Worm (Caenorhabditis elegans) whole organism, young adult: Measurements from ENCODE around the gene F55G11.1.

Source experiments
- B0035.1 ChIP-seq: sonication (generic microtip); optimal IDR thresholded peaks from 2 replicates; lab custom pipeline; 2016; ENCODE audit warnings: missing genetic modification characterization, mild to moderate bottlenecking, missing compliant biosample characterization, missing genotype, missing genetic modification reagents
- D2030.7 ChIP-seq: fragments of 200-800 bp; sonication (Bioruptor generic); IDR thresholded peaks from 2 replicates; pipeline ENCODE4 v1.3.6; 2022; ENCODE audit warnings: missing genetic modification reagents, missing genetic modification characterization, missing compliant biosample characterization
- F10E7.11 ChIP-seq: sonication (generic microtip); optimal IDR thresholded peaks from 2 replicates; lab custom pipeline; 2017; ENCODE audit warnings: mild to moderate bottlenecking, missing genetic modification characterization, moderate library complexity, missing compliant biosample characterization
- F22D6.2 ChIP-seq: sonication (generic microtip); optimal IDR thresholded peaks from 2 replicates; lab custom pipeline; 2016; ENCODE audit warnings: mild to moderate bottlenecking, missing genetic modification characterization, missing compliant biosample characterization
- F37B4.10 ChIP-seq: fragments of 200-800 bp; sonication (Bioruptor generic); IDR thresholded peaks from 2 replicates; pipeline ENCODE4 v1.3.6; 2022; ENCODE audit warnings: missing genetic modification characterization, missing compliant biosample characterization
- K12H6.12 ChIP-seq: fragments of 200-800 bp; sonication (Bioruptor generic); optimal IDR thresholded peaks from 2 replicates; lab custom pipeline; 2018; ENCODE audit warnings: mild to moderate bottlenecking, missing genetic modification characterization, missing compliant biosample characterization
- Y53G8AR.9 ChIP-seq: fragments of 200-800 bp; sonication (Bioruptor generic); conservative IDR thresholded peaks from 2 replicates; pipeline ENCODE4 v1.3.6; 2022; ENCODE audit warnings: missing genetic modification reagents, missing genetic modification characterization, missing compliant biosample characterization
- Y67H2A.10 ChIP-seq: fragments of 200-800 bp; sonication (Bioruptor generic); conservative IDR thresholded peaks from 2 replicates; pipeline ENCODE4 v1.3.6; 2022; ENCODE audit warnings: missing genetic modification reagents, missing genetic modification characterization, missing compliant biosample characterization
- ZK185.1 ChIP-seq: sonication (generic microtip); optimal IDR thresholded peaks from 2 replicates; lab custom pipeline; 2016; ENCODE audit warnings: mild to moderate bottlenecking, missing genetic modification characterization, missing compliant biosample characterization; ENCODE audit not compliant: poor library complexity, severe bottlenecking
- aptf-3 ChIP-seq: fragments of 200-800 bp; sonication (Bioruptor generic); IDR thresholded peaks from 2 replicates; pipeline ENCODE4 v1.3.6; 2022; ENCODE audit warnings: missing genetic modification characterization, missing compliant biosample characterization
- atf-7 ChIP-seq: sonication (generic microtip); optimal IDR thresholded peaks from 2 replicates; lab custom pipeline; 2017; ENCODE audit warnings: mild to moderate bottlenecking, missing genetic modification characterization, missing compliant biosample characterization
- cebp-1 ChIP-seq, 2 experiments: fragments of 200-800 bp in 1 of 2; sonication (Bioruptor generic) in 1 of 2; sonication (generic microtip) in 1 of 2; IDR thresholded peaks in 1 of 2; optimal IDR thresholded peaks in 1 of 2; 2 replicates each; pipeline versions ENCODE4 v1.3.6 to Lab custom; 2017 to 2022; ENCODE audit warnings: missing compliant biosample characterization in 2 of 2, missing genetic modification characterization in 2 of 2, mild to moderate bottlenecking in 1 of 2, missing genetic modification reagents in 1 of 2, moderate library complexity in 1 of 2
- cebp-2 ChIP-seq: fragments of 200-800 bp; sonication (Bioruptor generic); IDR thresholded peaks from 2 replicates; pipeline ENCODE4 v1.3.6; 2022; ENCODE audit warnings: missing genetic modification characterization, missing compliant biosample characterization
- ceh-100 ChIP-seq: fragments of 200-800 bp; sonication (Bioruptor generic); IDR thresholded peaks from 2 replicates; pipeline ENCODE4 v1.3.6; 2022; ENCODE audit warnings: missing genetic modification reagents, missing genetic modification characterization, missing compliant biosample characterization
- ceh-58 ChIP-seq: fragments of 200-800 bp; sonication (Bioruptor generic); IDR thresholded peaks from 2 replicates; pipeline ENCODE4 v1.3.6; 2022; ENCODE audit warnings: missing genetic modification characterization, missing compliant biosample characterization
- chd-7 ChIP-seq: sonication (generic microtip); optimal IDR thresholded peaks from 2 replicates; lab custom pipeline; 2016; ENCODE audit warnings: mild to moderate bottlenecking, missing genetic modification characterization, moderate library complexity, missing compliant biosample characterization
- dox-1 ChIP-seq: fragments of 200-800 bp; sonication (Bioruptor generic); IDR thresholded peaks from 2 replicates; pipeline ENCODE4 v1.3.6; 2022; ENCODE audit warnings: missing genetic modification reagents, missing genetic modification characterization, missing compliant biosample characterization
- hlh-26 ChIP-seq: fragments of 200-800 bp; sonication (Bioruptor generic); conservative IDR thresholded peaks from 2 replicates; pipeline ENCODE4 v1.3.6; 2022; ENCODE audit warnings: missing genetic modification reagents, missing genetic modification characterization, missing compliant biosample characterization
- hrde-1 ChIP-seq: sonication (generic microtip); optimal IDR thresholded peaks from 2 replicates; lab custom pipeline; 2016; ENCODE audit warnings: missing genetic modification characterization, mild to moderate bottlenecking, missing compliant biosample characterization, moderate library complexity, missing genotype, missing genetic modification reagents, borderline replicate concordance
- let-607 ChIP-seq, 2 experiments: fragments of 200-800 bp in 1 of 2; sonication (Bioruptor generic) in 1 of 2; sonication (generic microtip) in 1 of 2; optimal IDR thresholded peaks; 2 replicates each; lab custom pipeline; 2016 to 2018; ENCODE audit warnings: mild to moderate bottlenecking in 2 of 2, missing compliant biosample characterization in 2 of 2, missing genetic modification characterization in 2 of 2, moderate library complexity in 2 of 2, missing genotype in 1 of 2
- lsy-27 ChIP-seq: sonication (generic microtip); optimal IDR thresholded peaks from 2 replicates; lab custom pipeline; 2017; ENCODE audit warnings: missing genetic modification characterization, mild to moderate bottlenecking, missing compliant biosample characterization, antibody characterized with exemption, missing genotype, borderline replicate concordance; ENCODE audit not compliant: insufficient read depth
- mel-28 ChIP-seq: sonication (generic microtip); optimal IDR thresholded peaks from 2 replicates; lab custom pipeline; 2016; ENCODE audit warnings: borderline replicate concordance, mild to moderate bottlenecking, missing genetic modification characterization, missing compliant biosample characterization
- nhr-80 ChIP-seq: sonication (generic microtip); optimal IDR thresholded peaks from 2 replicates; lab custom pipeline; 2016; ENCODE audit warnings: missing genetic modification characterization, missing compliant biosample characterization
- pbrm-1 ChIP-seq: fragments of 200-800 bp; sonication (Bioruptor generic); IDR thresholded peaks from 2 replicates; pipeline ENCODE4 v1.3.6; 2022; ENCODE audit warnings: missing genetic modification reagents, missing genetic modification characterization, missing compliant biosample characterization
- rec-8 ChIP-seq, 2 experiments: sonication (generic microtip); optimal IDR thresholded peaks; 2 replicates each; lab custom pipeline; 2016; ENCODE audit warnings: mild to moderate bottlenecking in 2 of 2, missing genetic modification characterization in 2 of 2, missing genetic modification reagents in 2 of 2, missing genotype in 2 of 2, missing biosample characterization in 1 of 2, missing compliant biosample characterization in 1 of 2, moderate library complexity in 1 of 2
- snpc-3.4 ChIP-seq: sonication (generic microtip); optimal IDR thresholded peaks from 2 replicates; lab custom pipeline; 2017; ENCODE audit warnings: missing genetic modification characterization, mild to moderate bottlenecking, missing compliant biosample characterization, antibody characterized with exemption, moderate library complexity, missing genotype, missing genetic modification reagents
- snpc-4 ChIP-seq, 5 experiments: fragments of 150-350 bp in 1 of 5; sonication (generic microtip) in 4 of 5; optimal IDR thresholded peaks; 2 replicates each; lab custom pipeline; 2014 to 2018; ENCODE audit warnings: missing genetic modification characterization in 5 of 5, missing biosample characterization in 3 of 5, antibody characterized with exemption in 2 of 5, mild to moderate bottlenecking in 2 of 5, missing compliant biosample characterization in 2 of 5, missing genotype in 2 of 5, moderate library complexity in 2 of 5, missing genetic modification reagents in 1 of 5
- unc-62 ChIP-seq: fragments of 150-350 bp; optimal IDR thresholded peaks from 2 replicates; lab custom pipeline; 2014; ENCODE audit warnings: missing biosample characterization, missing genetic modification reagents, missing genetic modification characterization
- zfh-2 ChIP-seq: fragments of 200-800 bp; sonication (Bioruptor generic); conservative IDR thresholded peaks from 2 replicates; pipeline ENCODE4 v1.3.6; 2022; ENCODE audit warnings: missing genetic modification reagents, missing genetic modification characterization, missing compliant biosample characterization
- ztf-6 ChIP-seq: fragments of 200-800 bp; sonication (Bioruptor generic); IDR thresholded peaks from 2 replicates; pipeline ENCODE4 v1.3.6; 2022; ENCODE audit warnings: missing genetic modification reagents, missing genetic modification characterization, missing compliant biosample characterization

Gene F55G11.1

ce11 chrIV:12990638-12991037 is 44.2 kb upstream of the F55G11.1 start:
- TF ChIP-seq snpc-3.4 (tag; lab: Kevin White, UChicago) (no peak), ceh-58 (GFP tag; lab: Robert Waterston, UW) (no peak), F22D6.2 (tag; lab: Kevin White, UChicago) (no peak), lsy-27 (tag; lab: Kevin White, UChicago) (no peak), snpc-4 (GFP tag; optimal IDR thresholded peaks at IDR 0.05; lab: Kevin White, UChicago) (no peak), snpc-4 (tag; optimal IDR thresholded peaks at IDR 0.05; lab: Kevin White, UChicago) (no peak), F37B4.10 (GFP tag; lab: Robert Waterston, UW) (no peak), pbrm-1 (GFP tag; lab: Robert Waterston, UW) (no peak), rec-8 (tag; optimal IDR thresholded peaks at IDR 0.05; lab: Kevin White, UChicago) (no peak), chd-7 (tag; lab: Kevin White, UChicago) (no peak), unc-62 (GFP tag; lab: Kevin White, UChicago) (no peak)

- TF ChIP-seq hrde-1 (tag; lab: Kevin White, UChicago), result no peak
- no peak for TF ChIP-seq ZK185.1
- no peak for TF ChIP-seq mel-28 (tag; lab: Kevin White, UChicago)
- TF ChIP-seq K12H6.12 (tag; lab: Kevin White, UChicago), result no peak
- TF ChIP-seq cebp-1 (GFP tag; IDR thresholded peaks at IDR 0.05; lab: Robert Waterston, UW), result no peak
- TF ChIP-seq cebp-1 (tag; optimal IDR thresholded peaks at IDR 0.05; lab: Kevin White, UChicago), result no peak
- no peak for TF ChIP-seq snpc-4 (GFP tag; optimal IDR thresholded peaks at IDR 0.05; lab: Kevin White, UChicago)
- TF ChIP-seq snpc-4 (tag; optimal IDR thresholded peaks at IDR 0.05; lab: Kevin White, UChicago), result peak in 1 of 4 experiments; percentile 42
- no peak for TF ChIP-seq let-607 (tag; optimal IDR thresholded peaks at IDR 0.05; lab: Kevin White, UChicago)
- TF ChIP-seq F22D6.2 (tag; lab: Kevin White, UChicago), result no peak
- peak; percentile 22 for TF ChIP-seq nhr-80 (tag; lab: Kevin White, UChicago)
- TF ChIP-seq, all 124 proteins: peak for 2
Observed at ce11 chrIV:12989355-12989754, 43.0 kb upstream of the F55G11.1 start, which contains the start of gene K10D11.6. TSS of gene K10D11.6 (minus strand) at chrIV:12989455.

- TF ChIP-seq nhr-80 (tag; lab: Kevin White, UChicago) (peak; percentile 11), F10E7.11 (no peak)
- TF ChIP-seq, all 124 proteins: peak for 1
Observed at ce11 chrIV:12985961-12986360, 39.6 kb upstream of the F55G11.1 start, which contains the start of gene K10D11.3. TSS of gene K10D11.3 (minus strand) at chrIV:12986134.

ce11 chrIV:12978307-12979036 is 32.1 kb upstream of the F55G11.1 start, which contains the start of gene K10D11.2:
TSS of gene K10D11.2 (plus strand) at chrIV:12978986.
- TF ChIP-seq nhr-80 (tag; lab: Kevin White, UChicago) (peak; percentile 39), zfh-2 (GFP tag; lab: Robert Waterston, UW) (no peak), aptf-3 (no peak), snpc-3.4 (tag; lab: Kevin White, UChicago) (no peak), F22D6.2 (tag; lab: Kevin White, UChicago) (no peak), ceh-100 (GFP tag; lab: Robert Waterston, UW) (no peak), hrde-1 (tag; lab: Kevin White, UChicago) (no peak), D2030.7 (GFP tag; lab: Robert Waterston, UW) (no peak), dox-1 (GFP tag; lab: Robert Waterston, UW) (0 out of 2 replicates have a peak, but pooled peaks have one; percentile 38), Y53G8AR.9 (GFP tag; lab: Robert Waterston, UW) (no peak), pbrm-1 (GFP tag; lab: Robert Waterston, UW) (no peak), hlh-26 (GFP tag; lab: Robert Waterston, UW) (no peak), B0035.1 (tag; lab: Kevin White, UChicago) (no peak), cebp-2 (GFP tag; lab: Robert Waterston, UW) (no peak), K12H6.12 (tag; lab: Kevin White, UChicago) (no peak), Y67H2A.10 (GFP tag; lab: Robert Waterston, UW) (no peak), ztf-6 (GFP tag; lab: Robert Waterston, UW) (no peak), atf-7 (tag; lab: Kevin White, UChicago) (peak; percentile 16)
